Worm (Caenorhabditis elegans) whole organism, L4 larva: ENCODE data around the gene M02D8.3.

ENCODE experiments used
- F26F4.8 ChIP-seq: fragments of 200-800 bp; sonication (Bioruptor generic); conservative IDR thresholded peaks from 2 replicates; pipeline ENCODE4 v1.3.6; 2022; ENCODE audit warnings: missing genetic modification characterization, missing compliant biosample characterization
- T20F7.1 ChIP-seq: fragments of 200-800 bp; sonication (Bioruptor generic); optimal IDR thresholded peaks from 2 replicates; lab custom pipeline; 2018; ENCODE audit warnings: mild to moderate bottlenecking, missing genetic modification characterization, missing compliant biosample characterization
- arid-1 ChIP-seq: fragments of 200-800 bp; sonication (Bioruptor generic); conservative IDR thresholded peaks from 2 replicates; pipeline ENCODE4 v1.3.6; 2022; ENCODE audit warnings: missing genetic modification reagents, missing genetic modification characterization, missing compliant biosample characterization
- ceh-20 ChIP-seq: fragments of 200-800 bp; sonication (Bioruptor generic); IDR thresholded peaks from 2 replicates; pipeline ENCODE4 v1.3.6; 2022; ENCODE audit warnings: missing genetic modification reagents, missing genetic modification characterization, missing compliant biosample characterization
- ctbp-1 ChIP-seq: fragments of 200-800 bp; sonication (Bioruptor generic); IDR thresholded peaks from 2 replicates; pipeline ENCODE4 v1.3.6; 2022; ENCODE audit warnings: missing genetic modification reagents, missing genetic modification characterization, missing compliant biosample characterization
- daf-12 ChIP-seq: fragments of 150-350 bp; optimal IDR thresholded peaks from 2 replicates; lab custom pipeline; 2014; ENCODE audit warnings: missing biosample characterization, missing genetic modification reagents, missing genetic modification characterization
- daf-16 ChIP-seq, 3 experiments: sonication (generic microtip); optimal IDR thresholded peaks; 2 replicates each; lab custom pipeline; 2016 to 2017; ENCODE audit warnings: missing genetic modification characterization in 3 of 3, missing genetic modification reagents in 3 of 3, mild to moderate bottlenecking in 2 of 3, missing compliant biosample characterization in 2 of 3, missing biosample characterization in 1 of 3, moderate library complexity in 1 of 3
- duxl-1 ChIP-seq: sonication (generic microtip); optimal IDR thresholded peaks from 2 replicates; lab custom pipeline; 2016; ENCODE audit warnings: mild to moderate bottlenecking, missing genetic modification characterization, moderate library complexity, missing compliant biosample characterization; ENCODE audit not compliant: poor library complexity
- dve-1 ChIP-seq: sonication (generic microtip); optimal IDR thresholded peaks from 2 replicates; lab custom pipeline; 2017; ENCODE audit warnings: antibody characterized with exemption, mild to moderate bottlenecking, missing genetic modification characterization, missing compliant biosample characterization; ENCODE audit not compliant: insufficient read depth
- egl-43 ChIP-seq: fragments of 200-800 bp; sonication (Bioruptor generic); IDR thresholded peaks from 2 replicates; pipeline ENCODE4 v1.3.6; 2022; ENCODE audit warnings: missing genetic modification reagents, missing genetic modification characterization, missing compliant biosample characterization
- hif-1 ChIP-seq, 2 experiments: sonication (generic microtip); optimal IDR thresholded peaks; 2 replicates each; lab custom pipeline; 2016 to 2017; ENCODE audit warnings: missing compliant biosample characterization in 2 of 2, missing genetic modification characterization in 2 of 2, missing genetic modification reagents in 2 of 2, missing genotype in 2 of 2, mild to moderate bottlenecking in 1 of 2
- hlh-11 ChIP-seq: fragments of 200-800 bp; sonication (Bioruptor generic); optimal IDR thresholded peaks from 2 replicates; lab custom pipeline; 2018; ENCODE audit warnings: mild to moderate bottlenecking, missing genetic modification characterization, missing compliant biosample characterization
- hlh-30 ChIP-seq: sonication (generic microtip); optimal IDR thresholded peaks from 2 replicates; lab custom pipeline; 2017; ENCODE audit warnings: antibody characterized with exemption, mild to moderate bottlenecking, missing genetic modification characterization, missing compliant biosample characterization; ENCODE audit not compliant: insufficient read depth
- lin-13 ChIP-seq: fragments of 150-350 bp; optimal IDR thresholded peaks from 2 replicates; lab custom pipeline; 2014; ENCODE audit warnings: missing biosample characterization, missing genetic modification reagents, missing genetic modification characterization
- lin-15B ChIP-seq: fragments of 150-350 bp; sonication (generic microtip); optimal IDR thresholded peaks from 3 replicates; lab custom pipeline; 2014; ENCODE audit warnings: missing biosample characterization, missing genetic modification characterization
- lin-38 ChIP-seq: fragments of 200-800 bp; sonication (Bioruptor generic); IDR thresholded peaks from 2 replicates; pipeline ENCODE4 v1.3.6; 2022; ENCODE audit warnings: missing genetic modification reagents, missing genetic modification characterization, missing compliant biosample characterization
- madf-5 ChIP-seq, 2 experiments: fragments of 200-800 bp; sonication (Bioruptor generic); IDR thresholded peaks; 2 replicates each; pipeline ENCODE4 v1.3.6; 2022; ENCODE audit warnings: missing compliant biosample characterization in 2 of 2, missing genetic modification characterization in 2 of 2
- madf-9 ChIP-seq: fragments of 200-800 bp; sonication (Bioruptor generic); conservative IDR thresholded peaks from 2 replicates; pipeline ENCODE4 v1.3.6; 2022; ENCODE audit warnings: missing genetic modification reagents, missing genetic modification characterization, missing compliant biosample characterization
- mdl-1 ChIP-seq, 2 experiments: fragments of 150-350 bp in 1 of 2; sonication (generic microtip) in 1 of 2; optimal IDR thresholded peaks; 2 replicates each; lab custom pipeline; 2014 to 2017; ENCODE audit warnings: missing biosample characterization in 2 of 2, missing genetic modification characterization in 2 of 2
- mxl-3 ChIP-seq: fragments of 200-800 bp; sonication (Bioruptor generic); optimal IDR thresholded peaks from 2 replicates; lab custom pipeline; 2018; ENCODE audit warnings: mild to moderate bottlenecking, missing genetic modification characterization, missing compliant biosample characterization
- nhr-10 ChIP-seq: fragments of 150-350 bp; optimal IDR thresholded peaks from 2 replicates; lab custom pipeline; 2014; ENCODE audit warnings: missing biosample characterization, missing genetic modification characterization
- nhr-11 ChIP-seq: fragments of 150-350 bp; optimal IDR thresholded peaks from 2 replicates; lab custom pipeline; 2014; ENCODE audit warnings: missing biosample characterization, missing genetic modification characterization
- nhr-237 ChIP-seq: sonication (generic microtip); optimal IDR thresholded peaks from 2 replicates; lab custom pipeline; 2017; ENCODE audit warnings: missing biosample characterization, missing genetic modification characterization
- nhr-28 ChIP-seq: fragments of 150-350 bp; optimal IDR thresholded peaks from 2 replicates; lab custom pipeline; 2014; ENCODE audit warnings: missing biosample characterization, missing genetic modification characterization
- nhr-41 ChIP-seq: fragments of 200-800 bp; sonication (Bioruptor generic); IDR thresholded peaks from 2 replicates; pipeline ENCODE4 v1.3.6; 2022; ENCODE audit warnings: missing genetic modification reagents, missing genetic modification characterization, missing compliant biosample characterization
- saeg-2 ChIP-seq: fragments of 200-800 bp; sonication (Bioruptor generic); IDR thresholded peaks from 2 replicates; pipeline ENCODE4 v1.3.6; 2022; ENCODE audit warnings: missing genetic modification reagents, missing genetic modification characterization, missing compliant biosample characterization
- snpc-4 ChIP-seq: fragments of 150-350 bp; optimal IDR thresholded peaks from 2 replicates; lab custom pipeline; 2014; ENCODE audit warnings: missing biosample characterization, missing genetic modification characterization
- spr-1 ChIP-seq: sonication (generic microtip); optimal IDR thresholded peaks from 2 replicates; lab custom pipeline; 2016; ENCODE audit warnings: mild to moderate bottlenecking, missing genetic modification characterization, missing compliant biosample characterization
- tra-1 ChIP-seq: fragments of 200-800 bp; sonication (Bioruptor generic); IDR thresholded peaks from 2 replicates; pipeline ENCODE4 v1.3.6; 2022; ENCODE audit warnings: missing genetic modification reagents, missing genetic modification characterization, missing compliant biosample characterization
- unc-39 ChIP-seq: sonication (generic microtip); optimal IDR thresholded peaks from 2 replicates; lab custom pipeline; 2017; ENCODE audit warnings: missing biosample characterization, missing genetic modification characterization
- zfp-3 ChIP-seq: fragments of 200-800 bp; sonication (Bioruptor generic); conservative IDR thresholded peaks from 2 replicates; pipeline ENCODE4 v1.3.6; 2022; ENCODE audit warnings: missing genetic modification reagents, missing genetic modification characterization, missing compliant biosample characterization
- zip-11 ChIP-seq: fragments of 200-800 bp; sonication (Bioruptor generic); IDR thresholded peaks from 2 replicates; pipeline ENCODE4 v1.3.6; 2022; ENCODE audit warnings: missing genetic modification characterization, missing compliant biosample characterization
- zip-2 ChIP-seq: fragments of 150-350 bp; optimal IDR thresholded peaks from 2 replicates; lab custom pipeline; 2014; ENCODE audit warnings: missing biosample characterization, missing genetic modification characterization
- ztf-7 ChIP-seq: fragments of 150-350 bp; optimal IDR thresholded peaks from 2 replicates; lab custom pipeline; 2014; ENCODE audit warnings: missing biosample characterization, missing genetic modification characterization

M02D8.3 gene

DNA sequence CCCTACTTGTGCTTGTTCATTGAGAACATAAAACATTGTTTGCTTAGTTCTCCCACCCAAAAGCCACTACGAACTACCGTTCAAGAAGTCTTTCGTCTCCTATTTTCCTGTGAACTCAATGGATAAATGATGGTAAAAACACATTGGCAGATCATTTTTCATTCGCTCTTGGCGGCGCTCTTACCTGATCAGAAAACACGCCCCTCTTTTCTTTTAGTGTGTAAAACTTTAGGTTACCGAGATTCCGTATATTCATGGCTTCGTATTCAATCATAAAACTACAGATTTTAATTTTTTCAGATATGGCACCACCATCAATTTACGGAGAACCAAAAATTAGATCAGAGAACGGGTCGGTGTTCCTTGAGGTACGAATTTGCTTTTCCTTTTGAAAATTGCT is 26.8 kb upstream of the M02D8.3 start, which contains the start of gene zig-12:
TSS of gene zig-12 (plus strand) at position 301 of the 400 bp plus-strand sequence.
- TF ChIP-seq nhr-41 (GFP tag; lab: Robert Waterston, UW) (no peak), zip-11 (no peak), hlh-30 (tag; lab: Kevin White, UChicago) (no peak), nhr-237 (tag; lab: Kevin White, UChicago) (no peak), hif-1 (tag; optimal IDR thresholded peaks at IDR 0.05; lab: Kevin White, UChicago) (no peak), nhr-11 (tag; lab: Kevin White, UChicago) (no peak), ztf-7 (tag; lab: Kevin White, UChicago) (no peak), lin-15B (tag; lab: Kevin White, UChicago) (no peak), mdl-1 (tag; optimal IDR thresholded peaks at IDR 0.05; lab: Kevin White, UChicago) (no peak), F26F4.8 (GFP tag; lab: Robert Waterston, UW) (no peak), nhr-10 (no peak), lin-13 (no peak), duxl-1 (no peak)

DNA sequence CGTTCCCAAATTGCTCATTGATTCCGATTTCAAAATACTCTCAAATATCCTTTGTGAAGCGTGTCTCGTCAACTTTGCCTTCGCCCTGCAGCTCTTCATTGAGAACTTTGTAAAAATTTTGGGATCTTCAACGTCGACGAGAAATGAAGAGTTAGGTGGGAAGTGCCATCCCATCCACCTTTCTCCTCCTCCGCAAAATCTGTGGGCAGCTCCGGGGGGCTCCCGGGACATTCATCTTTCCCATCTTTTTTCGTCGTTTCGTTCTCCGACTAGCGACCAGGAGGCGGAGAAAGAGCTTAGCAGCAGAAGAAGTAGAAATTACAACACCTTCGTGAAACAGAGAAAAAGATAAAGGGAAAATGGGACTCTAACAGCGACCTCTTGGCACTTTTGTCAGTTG is 26.1 kb upstream of the M02D8.3 start:
- no peak for TF ChIP-seq spr-1 (tag; lab: Kevin White, UChicago)
- TF ChIP-seq egl-43 (GFP tag; lab: Robert Waterston, UW) = no peak
- TF ChIP-seq daf-12 = no peak
- no peak for TF ChIP-seq saeg-2 (GFP tag; lab: Robert Waterston, UW)
- TF ChIP-seq hlh-11 (tag; lab: Kevin White, UChicago) = peak; percentile 3
- no peak for TF ChIP-seq mxl-3
- no peak for TF ChIP-seq madf-9 (GFP tag; lab: Robert Waterston, UW)
- TF ChIP-seq ctbp-1 = no peak
- no peak for TF ChIP-seq zfp-3 (GFP tag; lab: Robert Waterston, UW)
- peak; percentile 4 for TF ChIP-seq nhr-11 (tag; lab: Kevin White, UChicago)
- no peak for TF ChIP-seq T20F7.1
- TF ChIP-seq, all 104 proteins: peak for 2

DNA sequence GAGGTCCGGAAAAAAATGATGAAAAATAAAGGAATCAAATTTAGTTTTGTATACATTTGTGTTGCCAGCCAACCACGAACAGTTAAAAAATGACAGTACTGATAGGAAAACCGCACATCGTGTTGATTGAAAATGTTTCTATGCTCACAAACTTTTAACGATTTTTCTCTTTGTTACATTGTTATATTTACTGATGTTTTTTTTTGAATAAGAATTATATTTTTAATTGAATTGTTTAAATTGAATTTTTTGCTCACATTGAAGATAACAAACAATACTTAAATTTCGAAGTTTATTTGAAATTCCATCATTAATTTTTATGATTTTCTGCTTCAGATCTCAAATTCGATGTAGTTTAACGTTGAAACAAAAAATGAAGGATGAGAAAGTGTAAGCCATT is 24.7 kb upstream of the M02D8.3 start, which contains the start of gene M02D8.5:
TSS of gene M02D8.5 (minus strand) at position 101 of the 400 bp plus-strand sequence.
- TF ChIP-seq arid-1 (no peak), tra-1 (GFP tag; lab: Robert Waterston, UW) (no peak), zip-2 (tag; lab: Kevin White, UChicago) (no peak), unc-39 (tag; lab: Kevin White, UChicago) (no peak), daf-16 (GFP tag; optimal IDR thresholded peaks at IDR 0.05; lab: Kevin White, UChicago) (no peak), daf-16 (tag; optimal IDR thresholded peaks at IDR 0.05; lab: Kevin White, UChicago) (peak; percentile 11), dve-1 (no peak), madf-5 (GFP tag; IDR thresholded peaks at IDR 0.05; lab: Robert Waterston, UW) (no peak), mdl-1 (tag; optimal IDR thresholded peaks at IDR 0.05; lab: Kevin White, UChicago) (no peak), lin-38 (GFP tag; lab: Robert Waterston, UW) (no peak)
- TF ChIP-seq, all 104 proteins: peak for 1

DNA sequence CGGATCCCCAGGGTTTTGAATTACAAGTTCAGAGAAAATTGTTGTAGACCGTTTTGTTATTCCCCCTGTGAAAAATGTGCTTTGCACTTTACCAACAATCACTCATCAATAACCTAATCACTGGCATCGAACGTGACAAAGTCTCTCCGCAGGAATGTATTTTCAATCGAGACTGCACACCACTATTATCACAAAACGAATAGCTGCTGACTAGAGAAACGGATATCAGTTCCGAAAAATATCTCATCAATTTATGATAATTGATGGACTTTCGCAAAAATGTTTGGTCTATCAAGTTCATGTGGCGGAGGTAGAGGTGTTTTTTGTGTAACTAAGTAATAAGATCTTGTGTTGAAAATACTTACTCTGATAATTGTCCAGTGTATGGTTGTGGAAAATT is 24.2 kb upstream of the M02D8.3 start:
- TF ChIP-seq nhr-28 (tag; lab: Kevin White, UChicago) (peak; percentile 34), mdl-1 (tag; optimal IDR thresholded peaks at IDR 0.05; lab: Kevin White, UChicago) (peak in 1 of 2 experiments; percentile 3), hlh-11 (tag; lab: Kevin White, UChicago) (peak; percentile 12), dve-1 (peak; percentile 31), nhr-10 (peak; percentile 42), hlh-30 (tag; lab: Kevin White, UChicago) (peak; percentile 40), daf-16 (GFP tag; optimal IDR thresholded peaks at IDR 0.05; lab: Kevin White, UChicago) (peak in 1 of 2 experiments; percentile 58), daf-16 (tag; optimal IDR thresholded peaks at IDR 0.05; lab: Kevin White, UChicago) (peak; percentile 41), ceh-20 (GFP tag; lab: Robert Waterston, UW) (no peak), snpc-4 (tag; lab: Kevin White, UChicago) (no peak), arid-1 (no peak), hif-1 (tag; optimal IDR thresholded peaks at IDR 0.05; lab: Kevin White, UChicago) (peak in 1 of 2 experiments; percentile 10)
- TF ChIP-seq, all 104 proteins: peak for 8
